Worm (Caenorhabditis elegans): Measurements from ENCODE around the gene D1014.7.
A peak's percentile ranks its signal among the peaks of the same experiment; 100 is the strongest.

Gene D1014.7

DNA sequence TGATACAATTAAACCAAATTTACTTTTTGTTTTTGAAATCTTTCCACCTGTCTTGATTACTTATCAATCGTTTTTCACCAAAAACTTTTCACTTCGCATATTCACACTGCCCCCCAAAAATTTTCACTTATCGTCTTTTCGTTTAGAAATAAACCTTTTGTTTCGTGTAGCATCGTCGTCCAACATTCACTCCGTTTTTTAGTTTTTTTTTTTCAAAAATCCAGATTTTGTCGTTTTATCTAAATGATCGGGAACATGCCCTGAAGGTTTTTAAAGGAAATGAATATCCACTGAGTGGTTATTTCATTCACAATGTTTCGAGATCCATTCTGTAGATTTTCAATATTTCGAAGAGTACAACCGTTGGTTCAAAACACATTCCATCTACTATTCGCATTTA is at the start of gene D1014.7:
TSS of gene D1014.7 (plus strand) at position 301 of the 400 bp plus-strand sequence.
- TF ChIP-seq snu-23 (GFP tag; optimal IDR thresholded peaks at IDR 0.05) (no peak), efl-3 (GFP tag; optimal IDR thresholded peaks at IDR 0.05) (no peak), fos-1 (tag; optimal IDR thresholded peaks at IDR 0.05) (no peak), hpl-2 (GFP tag; optimal IDR thresholded peaks at IDR 0.05) (no peak), nhr-28 (tag; optimal IDR thresholded peaks at IDR 0.05) (no peak), nhr-12 (tag; optimal IDR thresholded peaks at IDR 0.05) (no peak), dsc-1 (tag; optimal IDR thresholded peaks at IDR 0.05) (no peak), irx-1 (tag; optimal IDR thresholded peaks at IDR 0.05) (no peak), nhr-85 (tag) (no peak), elt-2 (tag; optimal IDR thresholded peaks at IDR 0.05) (no peak), alr-1 (tag; optimal IDR thresholded peaks at IDR 0.05; ENCODE audit: borderline replicate concordance) (no peak), ztf-4 (tag; optimal IDR thresholded peaks at IDR 0.05) (no peak), sox-4 (tag; optimal IDR thresholded peaks at IDR 0.05) (no peak), mab-9 (GFP tag; IDR thresholded peaks at IDR 0.05) (no peak), vab-15 (tag; optimal IDR thresholded peaks at IDR 0.05) (no peak), lir-3 (tag; optimal IDR thresholded peaks at IDR 0.05; ENCODE audit: poor library complexity) (no peak), fkh-4 (tag; optimal IDR thresholded peaks at IDR 0.05; ENCODE audit: borderline replicate concordance) (no peak), aha-1 (tag; optimal IDR thresholded peaks at IDR 0.05) (no peak), lin-15B (tag; optimal IDR thresholded peaks at IDR 0.05) (no peak)

DNA sequence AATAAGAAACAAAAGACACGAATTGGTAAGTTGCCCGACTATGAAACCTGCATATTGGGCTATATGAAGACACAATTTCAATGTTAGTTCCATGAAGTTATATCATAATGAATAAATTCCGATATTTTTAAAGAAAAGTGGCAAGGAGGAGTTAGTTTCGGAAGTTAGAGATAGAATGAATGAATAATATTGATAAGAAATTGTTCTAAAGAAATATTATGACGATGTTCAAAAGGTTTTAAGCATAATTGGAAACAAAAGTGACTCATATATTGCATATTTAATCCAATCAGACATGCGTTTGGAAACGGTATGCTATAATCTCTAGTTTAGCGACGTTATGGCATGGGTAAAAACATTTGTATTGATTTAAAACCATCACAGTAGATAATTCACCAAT is 48.4 kb upstream of the D1014.7 start, which contains the start of gene str-143:
TSS of gene str-143 (minus strand) at position 101 of the 400 bp plus-strand sequence.
- TF ChIP-seq dpl-1 (GFP tag; optimal IDR thresholded peaks at IDR 0.05) (no peak), grh-1 (GFP tag; IDR thresholded peaks at IDR 0.05) (no peak), isw-1 (GFP tag; IDR thresholded peaks at IDR 0.05) (no peak), C16A3.4 (tag; optimal IDR thresholded peaks at IDR 0.05) (no peak), jun-1 (tag; optimal IDR thresholded peaks at IDR 0.05) (no peak), fkh-10 (GFP tag; optimal IDR thresholded peaks at IDR 0.05) (no peak), sptf-1 (tag; optimal IDR thresholded peaks at IDR 0.05) (no peak), F16B12.6 (tag; optimal IDR thresholded peaks at IDR 0.05) (no peak)

DNA sequence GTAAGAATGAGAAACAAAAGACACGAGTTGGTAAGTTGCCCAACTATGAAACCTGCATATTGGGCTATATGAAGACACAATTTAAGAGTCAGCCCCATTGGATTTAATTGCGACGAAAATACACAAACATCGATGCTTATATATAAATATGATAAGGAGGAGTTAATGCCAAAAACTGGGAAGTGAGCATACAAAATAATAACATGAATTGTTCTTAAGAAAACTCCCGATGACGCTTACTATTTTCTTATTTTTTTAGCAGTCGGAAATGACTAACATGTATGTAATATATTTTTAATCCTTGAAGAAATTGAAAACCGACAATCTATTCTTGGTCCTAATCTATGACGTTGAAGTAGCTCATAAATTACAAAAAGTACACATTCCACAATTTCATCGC is 46.0 kb upstream of the D1014.7 start, which contains the start of gene str-144:
TSS of gene str-144 (minus strand) at position 101 of the 400 bp plus-strand sequence.
- TF ChIP-seq dsc-1 (tag; optimal IDR thresholded peaks at IDR 0.05) (peak; percentile 15), fkh-4 (tag; optimal IDR thresholded peaks at IDR 0.05; ENCODE audit: borderline replicate concordance) (no peak)

DNA sequence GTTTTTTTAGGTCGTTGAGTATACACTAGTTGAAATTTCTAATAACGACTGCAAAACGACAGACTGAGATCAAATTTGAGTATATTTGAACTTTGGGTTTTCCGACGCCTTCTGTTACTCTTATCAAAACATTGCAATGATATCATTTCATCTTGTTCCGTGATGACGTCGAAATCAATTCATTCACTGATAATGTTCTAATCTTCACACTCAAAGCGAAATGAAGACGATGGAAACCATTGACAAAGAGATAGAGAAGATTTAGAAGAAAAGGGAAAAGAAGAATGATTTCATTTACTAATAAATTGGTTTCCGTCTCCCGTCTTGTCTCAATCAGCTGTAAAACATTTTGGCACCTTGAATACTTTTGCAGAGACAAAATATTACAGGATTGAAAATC is 44.9 kb upstream of the D1014.7 start:
- peak; percentile 56 for TF ChIP-seq dsc-1 (tag; optimal IDR thresholded peaks at IDR 0.05)
- no peak for TF ChIP-seq ceh-63 (GFP tag; optimal IDR thresholded peaks at IDR 0.05)
- TF ChIP-seq lsy-2 (tag; optimal IDR thresholded peaks at IDR 0.05) = no peak
- TF ChIP-seq fkh-10 (GFP tag; optimal IDR thresholded peaks at IDR 0.05) = no peak
- TF ChIP-seq zip-4 (GFP tag; optimal IDR thresholded peaks at IDR 0.05) = no peak
- TF ChIP-seq elt-3 (tag; optimal IDR thresholded peaks at IDR 0.05) = peak in 5 of 6 experiments; percentile 78 to 89 (median 86)
- TF ChIP-seq Y116A8C.19 (tag; optimal IDR thresholded peaks at IDR 0.05; ENCODE audit: borderline replicate concordance) = no peak
- TF ChIP-seq unc-30 (tag; optimal IDR thresholded peaks at IDR 0.05) = no peak
- TF ChIP-seq mdl-1 (tag; optimal IDR thresholded peaks at IDR 0.05) = no peak
- TF ChIP-seq efl-1 (optimal IDR thresholded peaks at IDR 0.05) = no peak
- TF ChIP-seq efl-1 (GFP tag; optimal IDR thresholded peaks at IDR 0.05 in 1 of 2) = no peak
- no peak for TF ChIP-seq alr-1 (tag; optimal IDR thresholded peaks at IDR 0.05; ENCODE audit: borderline replicate concordance)
- TF ChIP-seq vab-15 (tag; optimal IDR thresholded peaks at IDR 0.05) = no peak
- TF ChIP-seq skn-1 (tag; optimal IDR thresholded peaks at IDR 0.05) = no peak
- TF ChIP-seq xbp-1 (tag; optimal IDR thresholded peaks at IDR 0.05) = no peak
- peak; percentile 85 for TF ChIP-seq nhr-85 (tag)
- TF ChIP-seq hpl-2 (GFP tag; optimal IDR thresholded peaks at IDR 0.05) = no peak
- TF ChIP-seq lin-13 (GFP tag; optimal IDR thresholded peaks at IDR 0.05) = no peak
- TF ChIP-seq C04F5.9 (tag; optimal IDR thresholded peaks at IDR 0.05) = no peak
- TF ChIP-seq ceh-90 (tag; optimal IDR thresholded peaks at IDR 0.05) = no peak
- TF ChIP-seq isw-1 (GFP tag; IDR thresholded peaks at IDR 0.05) = no peak
- TF ChIP-seq nhr-19 (GFP tag; conservative IDR thresholded peaks at IDR 0.05) = no peak
- no peak for TF ChIP-seq egl-13 (tag; optimal IDR thresholded peaks at IDR 0.05)
- peak; percentile 89 for TF ChIP-seq blmp-1 (tag; optimal IDR thresholded peaks at IDR 0.05)
- no peak for TF ChIP-seq hlh-4 (tag; optimal IDR thresholded peaks at IDR 0.05)
- TF ChIP-seq sup-37 (GFP tag; optimal IDR thresholded peaks at IDR 0.05) = no peak
- peak; percentile 29 for TF ChIP-seq nhr-20 (tag; optimal IDR thresholded peaks at IDR 0.05)
- TF ChIP-seq sptf-1 (tag; optimal IDR thresholded peaks at IDR 0.05) = no peak
- no peak for TF ChIP-seq unc-62 (GFP tag; optimal IDR thresholded peaks at IDR 0.05)
- TF ChIP-seq sox-4 (tag; optimal IDR thresholded peaks at IDR 0.05) = no peak
